Fruit fly (Drosophila melanogaster) whole organism, embryonic: Measurements from ENCODE around the gene CG9498.

Experiments used
- Abd-B ChIP-seq: fragments of 200-800 bp; sonication (Bioruptor generic); optimal IDR thresholded peaks from 2 replicates; lab custom pipeline; 2018; ENCODE audit warnings: missing biosample characterization, mild to moderate bottlenecking, missing genetic modification characterization, moderate library complexity
- Ada2b ChIP-seq: fragments of 200-800 bp; sonication (Bioruptor generic); IDR thresholded peaks from 2 replicates; pipeline ENCODE4 v1.3.6; 2022; ENCODE audit warnings: missing biosample characterization, missing genetic modification characterization
- Atf-2 ChIP-seq: fragments of 200-800 bp; sonication (Bioruptor generic); optimal IDR thresholded peaks from 2 replicates; lab custom pipeline; 2016; ENCODE audit warnings: missing biosample characterization, missing genetic modification characterization
- Awh ChIP-seq: fragments of 200-800 bp; sonication (Bioruptor generic); IDR thresholded peaks from 2 replicates; pipeline ENCODE4, ENCODE4 v1.3.6; 2022; ENCODE audit warnings: missing biosample characterization, missing genetic modification characterization
- CG1024 ChIP-seq: fragments of 200-800 bp; sonication (Bioruptor generic); IDR thresholded peaks from 2 replicates; pipeline ENCODE4 v1.3.6; 2022; ENCODE audit warnings: missing biosample characterization, missing genetic modification characterization
- CG17829 ChIP-seq: fragments of 200-800 bp; optimal IDR thresholded peaks from 2 replicates; lab custom pipeline; 2019; ENCODE audit warnings: missing biosample characterization, mild to moderate bottlenecking, missing genetic modification characterization, moderate library complexity
- CG17912 ChIP-seq: fragments of 200-800 bp; sonication (Bioruptor generic); optimal IDR thresholded peaks from 2 replicates; lab custom pipeline; 2018; ENCODE audit warnings: missing biosample characterization, mild to moderate bottlenecking, missing genetic modification characterization
- CG30431 ChIP-seq: fragments of 200-800 bp; sonication (Bioruptor generic); optimal IDR thresholded peaks from 2 replicates; lab custom pipeline; 2017; ENCODE audit warnings: missing biosample characterization, missing genetic modification characterization
- CG42726 ChIP-seq: fragments of 200-800 bp; sonication (Bioruptor generic); IDR thresholded peaks from 2 replicates; pipeline ENCODE4 v1.3.6; 2022; ENCODE audit warnings: missing biosample characterization, missing genetic modification characterization; ENCODE audit not compliant: partially characterized antibody
- CG4328 ChIP-seq: fragments of 200-800 bp; sonication (Bioruptor generic); optimal IDR thresholded peaks from 3 replicates; lab custom pipeline; 2017; ENCODE audit warnings: missing biosample characterization, missing genetic modification reagents, missing genetic modification characterization
- CG6254 ChIP-seq: fragments of 200-800 bp; sonication (Bioruptor generic); optimal IDR thresholded peaks from 3 replicates; lab custom pipeline; 2017; ENCODE audit warnings: mild to moderate bottlenecking, missing biosample characterization, missing genetic modification reagents, missing genetic modification characterization
- CG6654 ChIP-seq: fragments of 200-800 bp; sonication (Bioruptor generic); optimal IDR thresholded peaks from 2 replicates; lab custom pipeline; 2017; ENCODE audit warnings: missing biosample characterization, mild to moderate bottlenecking, missing genetic modification characterization
- CG6683 ChIP-seq: fragments of 200-800 bp; sonication (Bioruptor generic); optimal IDR thresholded peaks from 2 replicates; lab custom pipeline; 2017; ENCODE audit warnings: missing biosample characterization, mild to moderate bottlenecking, missing genetic modification characterization, missing genetic modification reagents
- CG7271 ChIP-seq: fragments of 200-800 bp; sonication (Bioruptor generic); optimal IDR thresholded peaks from 2 replicates; lab custom pipeline; 2018; ENCODE audit warnings: missing biosample characterization, mild to moderate bottlenecking, missing genetic modification characterization, moderate library complexity
- CG8359 ChIP-seq: fragments of 200-800 bp; sonication (Bioruptor generic); optimal IDR thresholded peaks from 2 replicates; lab custom pipeline; 2017; ENCODE audit warnings: missing biosample characterization, mild to moderate bottlenecking, missing genetic modification characterization, borderline replicate concordance
- CG8478 ChIP-seq: fragments of >200 bp; optimal IDR thresholded peaks from 2 replicates; lab custom pipeline; 2018
- CG8944 ChIP-seq: fragments of 200-800 bp; sonication (Bioruptor generic); optimal IDR thresholded peaks from 3 replicates; lab custom pipeline; 2016; ENCODE audit warnings: missing biosample characterization, missing genetic modification characterization
- CG9797 ChIP-seq: fragments of 200-800 bp; sonication (Bioruptor generic); optimal IDR thresholded peaks from 3 replicates; lab custom pipeline; 2018; ENCODE audit warnings: missing biosample characterization, mild to moderate bottlenecking, missing genetic modification characterization
- Elba2 ChIP-seq: fragments of 200-800 bp; sonication (Bioruptor generic); optimal IDR thresholded peaks from 3 replicates; lab custom pipeline; 2016; ENCODE audit warnings: missing biosample characterization, missing genetic modification characterization
- H15 ChIP-seq: fragments of 200-800 bp; sonication (Bioruptor generic); IDR thresholded peaks from 3 replicates; pipeline ENCODE4 v1.3.6; 2022; ENCODE audit warnings: missing biosample characterization, missing genetic modification characterization
- H2.0 ChIP-seq: fragments of 200-800 bp; sonication (Bioruptor generic); IDR thresholded peaks from 2 replicates; pipeline ENCODE4 v1.3.6; 2022; ENCODE audit warnings: missing biosample characterization, missing genetic modification characterization
- HLH3B ChIP-seq: fragments of 200-800 bp; sonication (Bioruptor generic); IDR thresholded peaks from 2 replicates; pipeline ENCODE4 v1.3.6; 2022; ENCODE audit warnings: missing biosample characterization, missing genetic modification characterization
- Hr39 ChIP-seq: fragments of >200 bp; optimal IDR thresholded peaks from 2 replicates; lab custom pipeline; 2017
- NC2α ChIP-seq: fragments of 200-800 bp; sonication (Bioruptor generic); optimal IDR thresholded peaks from 2 replicates; lab custom pipeline; 2016; ENCODE audit warnings: missing biosample characterization, missing genetic modification characterization
- NFAT ChIP-seq: fragments of 200-800 bp; sonication (Bioruptor generic); IDR thresholded peaks from 2 replicates; pipeline ENCODE4 v1.3.6; 2022; ENCODE audit warnings: missing biosample characterization, missing genetic modification characterization
- Poxn ChIP-seq: fragments of 200-800 bp; sonication (Bioruptor generic); IDR thresholded peaks from 2 replicates; pipeline ENCODE4 v1.3.6; 2022; ENCODE audit warnings: missing biosample characterization, missing genetic modification characterization
- Rfx ChIP-seq: fragments of 200-800 bp; sonication (Bioruptor generic); IDR thresholded peaks from 2 replicates; pipeline ENCODE4 v1.3.6; 2022; ENCODE audit warnings: missing biosample characterization, missing genetic modification characterization
- Taf1 ChIP-seq: fragments of 200-800 bp; sonication (Bioruptor generic); IDR thresholded peaks from 2 replicates; pipeline ENCODE4 v1.3.6; 2022; ENCODE audit warnings: missing biosample characterization, missing genetic modification characterization
- YL-1 ChIP-seq: fragments of 200-800 bp; sonication (Bioruptor generic); optimal IDR thresholded peaks from 3 replicates; lab custom pipeline; 2017; ENCODE audit warnings: missing biosample characterization, mild to moderate bottlenecking, missing genetic modification characterization
- al ChIP-seq: fragments of 200-800 bp; sonication (Bioruptor generic); IDR thresholded peaks from 2 replicates; pipeline ENCODE4 v1.3.6; 2022; ENCODE audit warnings: missing biosample characterization, missing genetic modification characterization
- amos ChIP-seq: fragments of 200-800 bp; sonication (Bioruptor generic); IDR thresholded peaks from 2 replicates; pipeline ENCODE4 v1.3.6; 2022; ENCODE audit warnings: missing biosample characterization, missing genetic modification characterization; ENCODE audit not compliant: partially characterized antibody
- bbx ChIP-seq: fragments of 200-800 bp; sonication (Bioruptor generic); IDR thresholded peaks from 2 replicates; pipeline ENCODE4 v1.3.6; 2022; ENCODE audit warnings: missing biosample characterization, missing genetic modification characterization; ENCODE audit not compliant: partially characterized antibody
- btn ChIP-seq: fragments of 200-800 bp; sonication (Bioruptor generic); optimal IDR thresholded peaks from 2 replicates; lab custom pipeline; 2016; ENCODE audit warnings: missing biosample characterization, missing genetic modification characterization
- chn ChIP-seq: fragments of 200-800 bp; sonication (Bioruptor generic); optimal IDR thresholded peaks from 2 replicates; lab custom pipeline; 2016; ENCODE audit warnings: missing biosample characterization, missing genetic modification characterization
- corto ChIP-seq: fragments of 200-800 bp; sonication (Bioruptor generic); optimal IDR thresholded peaks from 2 replicates; lab custom pipeline; 2016; ENCODE audit warnings: missing biosample characterization, mild to moderate bottlenecking, missing genetic modification characterization, moderate library complexity
- esg ChIP-seq: fragments of 200-800 bp; sonication (Bioruptor generic); conservative IDR thresholded peaks from 2 replicates; pipeline ENCODE4 v1.3.6; 2022; ENCODE audit warnings: missing biosample characterization, missing genetic modification characterization
- fu2 ChIP-seq: fragments of 200-800 bp; sonication (Bioruptor generic); optimal IDR thresholded peaks from 2 replicates; lab custom pipeline; 2016; ENCODE audit warnings: missing biosample characterization, missing genetic modification characterization
- gcm ChIP-seq: fragments of 200-800 bp; sonication (Bioruptor generic); optimal IDR thresholded peaks from 2 replicates; lab custom pipeline; 2019; ENCODE audit warnings: missing biosample characterization, mild to moderate bottlenecking, missing genetic modification characterization, moderate library complexity
- kay ChIP-seq: fragments of 200-800 bp; sonication (Bioruptor generic); optimal IDR thresholded peaks from 2 replicates; lab custom pipeline; 2016; ENCODE audit warnings: missing biosample characterization, missing genetic modification characterization
- lbe ChIP-seq: fragments of 200-800 bp; sonication (Bioruptor generic); optimal IDR thresholded peaks from 2 replicates; lab custom pipeline; 2016; ENCODE audit warnings: missing biosample characterization, mild to moderate bottlenecking, missing genetic modification characterization
- mam ChIP-seq: fragments of 200-800 bp; sonication (Bioruptor generic); optimal IDR thresholded peaks from 3 replicates; lab custom pipeline; 2016; ENCODE audit warnings: missing biosample characterization, missing genetic modification characterization
- odd ChIP-seq: fragments of 200-800 bp; sonication (Bioruptor generic); optimal IDR thresholded peaks from 2 replicates; lab custom pipeline; 2017; ENCODE audit warnings: missing biosample characterization, mild to moderate bottlenecking, missing genetic modification characterization
- phol ChIP-seq: fragments of 200-800 bp; sonication (Bioruptor generic); optimal IDR thresholded peaks from 3 replicates; lab custom pipeline; 2018; ENCODE audit warnings: missing biosample characterization, mild to moderate bottlenecking, missing genetic modification characterization, moderate library complexity
- prd ChIP-seq, 3 experiments: fragments of >200 bp in 2 of 3; fragments of 200-800 bp in 1 of 3; sonication (Bioruptor generic) in 1 of 3; optimal IDR thresholded peaks in 2 of 3; IDR thresholded peaks in 1 of 3; 2 replicates in 2 of 3; 3 replicates in 1 of 3; pipeline versions ENCODE4 v1.3.6 to Lab custom; 2017 to 2022; ENCODE audit warnings: missing biosample characterization in 1 of 3, missing genetic modification characterization in 1 of 3
- sens ChIP-seq: fragments of 200-800 bp; sonication (Bioruptor generic); peaks from one replicate; lab custom pipeline; 2016; ENCODE audit warnings: missing biosample characterization, missing genetic modification characterization
- sim ChIP-seq: fragments of 200-800 bp; sonication (Bioruptor generic); IDR thresholded peaks from 2 replicates; pipeline ENCODE4 v1.3.6; 2022; ENCODE audit warnings: missing biosample characterization, missing genetic modification characterization
- so ChIP-seq: fragments of 200-800 bp; sonication (Bioruptor generic); IDR thresholded peaks from 3 replicates; pipeline ENCODE4 v1.3.6; 2022; ENCODE audit warnings: missing biosample characterization, missing genetic modification characterization
- sqz ChIP-seq: fragments of 200-800 bp; sonication (Bioruptor generic); optimal IDR thresholded peaks from 3 replicates; lab custom pipeline; 2018; ENCODE audit warnings: missing biosample characterization, mild to moderate bottlenecking, missing genetic modification characterization
- ssp ChIP-seq: fragments of 200-800 bp; sonication (Bioruptor generic); IDR thresholded peaks from 2 replicates; pipeline ENCODE4 v1.3.6; 2022; ENCODE audit warnings: missing biosample characterization, missing genetic modification characterization
- yki ChIP-seq: fragments of >200 bp; optimal IDR thresholded peaks from 3 replicates; lab custom pipeline; 2018

CG9498 gene

DNA sequence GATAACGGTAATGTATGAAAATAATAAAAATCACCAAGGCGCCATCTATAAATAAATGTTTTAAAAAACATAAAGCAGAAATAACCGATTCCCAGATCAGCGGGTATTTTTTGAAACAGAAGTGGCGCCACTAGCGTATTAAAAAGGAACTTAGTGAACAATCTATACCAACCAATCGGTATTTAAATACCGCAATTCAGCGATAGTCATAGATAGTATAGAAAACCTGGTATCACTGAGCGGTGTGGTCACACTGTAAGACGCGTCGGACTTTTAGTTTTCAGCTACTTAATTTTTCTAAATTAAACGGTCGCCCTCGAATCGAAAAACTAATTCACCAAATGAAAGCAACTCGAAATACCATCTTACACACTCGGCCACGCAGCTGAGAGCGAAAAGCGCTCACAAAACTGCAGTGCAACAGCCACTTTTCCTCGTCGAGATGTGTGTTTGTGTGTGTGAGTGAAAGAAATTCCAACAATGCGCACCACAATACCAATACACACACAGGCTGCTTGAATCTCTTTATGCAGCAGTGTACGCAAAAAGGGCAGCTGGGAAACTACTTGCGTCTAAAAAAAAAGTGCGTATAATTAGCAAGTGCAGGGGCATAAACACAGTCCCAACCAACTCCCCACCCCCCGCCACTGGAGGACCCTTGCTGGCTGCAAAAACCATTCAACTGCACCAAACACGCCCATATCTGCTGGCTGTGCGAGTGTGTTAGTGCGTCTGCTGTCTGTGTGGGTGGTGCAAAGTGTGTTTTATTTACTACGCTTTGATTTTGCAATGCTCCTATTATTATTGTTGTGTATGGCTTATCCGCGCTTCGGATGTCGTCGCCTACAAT, 27.1 kb downstream of the CG9498 start, which contains the start of gene PDZ-GEF (continued):
- peak; percentile 82 for TF ChIP-seq CG17829 (tag; lab: Kevin White, UChicago)
- TF ChIP-seq Hr39, result no peak
- peak; percentile 42 for TF ChIP-seq H2.0 (GFP tag; lab: Robert Waterston, UW)
- no peak for TF ChIP-seq CG17912 (GFP tag; lab: Kevin White, UChicago)
- peak; percentile 95 for TF ChIP-seq CG9797
- TF ChIP-seq gcm (GFP tag; lab: Kevin White, UChicago), result peak; percentile 1
- peak; percentile 45 for TF ChIP-seq phol (tag; lab: Kevin White, UChicago)
- peak; percentile 69; the same call in 2 of the 3 replicates for TF ChIP-seq H15 (GFP tag; lab: Robert Waterston, UW)
- TF ChIP-seq Awh (GFP tag; lab: Robert Waterston, UW), result no peak
- peak; percentile 91 for TF ChIP-seq sens (GFP tag; lab: Kevin White, UChicago)
- 0 out of 2 replicates have a peak, but pooled peaks have one; percentile 17 for TF ChIP-seq HLH3B (GFP tag; lab: Robert Waterston, UW)
- TF ChIP-seq odd (GFP tag; lab: Kevin White, UChicago), result no peak
- TF ChIP-seq CG42726, result peak; percentile 51; the same call in 1 of the 2 replicates
- no peak for TF ChIP-seq al (GFP tag; lab: Robert Waterston, UW)
- TF ChIP-seq Abd-B, result no peak
- TF ChIP-seq CG6683, result no peak
- TF ChIP-seq NFAT (GFP tag; lab: Robert Waterston, UW), result peak; percentile 44; the same call in 1 of the 2 replicates
- TF ChIP-seq esg, result no peak
- TF ChIP-seq Taf1 (GFP tag; lab: Robert Waterston, UW), result no peak
- TF ChIP-seq chn (GFP tag; lab: Kevin White, UChicago), result peak; percentile 55
- no peak for TF ChIP-seq yki (lab: Kevin White, UChicago)
- peak; percentile 7 for TF ChIP-seq kay
- peak; percentile 49 for TF ChIP-seq CG8944
- peak; percentile 37 for TF ChIP-seq NC2α
- TF ChIP-seq prd (optimal IDR thresholded peaks at IDR 0.05; lab: Kevin White, UChicago), result no peak
- TF ChIP-seq prd (GFP tag; IDR thresholded peaks at IDR 0.05; lab: Robert Waterston, UW), result peak; percentile 60
- peak; percentile 63 for TF ChIP-seq ssp
- peak; percentile 30 for TF ChIP-seq btn (GFP tag; lab: Kevin White, UChicago)
- no peak for TF ChIP-seq CG4328 (GFP tag; lab: Kevin White, UChicago)
- TF ChIP-seq Ada2b (GFP tag; lab: Robert Waterston, UW), result no peak; the same call in 1 of the 2 replicates
- peak; percentile 71 for TF ChIP-seq YL-1 (GFP tag; lab: Kevin White, UChicago)
- peak; percentile 53; the same call in 1 of the 2 replicates for TF ChIP-seq bbx (GFP tag; lab: Robert Waterston, UW)
- TF ChIP-seq CG1024 (GFP tag; lab: Robert Waterston, UW), result 0 out of 2 replicates have a peak, but pooled peaks have one; percentile 21
- peak; percentile 97 for TF ChIP-seq CG8478 (lab: Kevin White, UChicago)
- TF ChIP-seq so (GFP tag; lab: Robert Waterston, UW), result 0 out of 3 replicates have a peak, but pooled peaks have one; percentile 41
- TF ChIP-seq corto (GFP tag; lab: Kevin White, UChicago), result no peak
- no peak for TF ChIP-seq fu2 (GFP tag; lab: Kevin White, UChicago)
- no peak for TF ChIP-seq CG8359 (GFP tag; lab: Kevin White, UChicago)
- TF ChIP-seq sqz, result no peak
- TF ChIP-seq Poxn (GFP tag; lab: Robert Waterston, UW), result no peak
- TF ChIP-seq CG30431 (GFP tag; lab: Kevin White, UChicago), result no peak
- peak; percentile 78 for TF ChIP-seq Rfx (GFP tag; lab: Robert Waterston, UW)
- no peak for TF ChIP-seq CG7271 (tag; lab: Kevin White, UChicago)
- no peak for TF ChIP-seq sim (GFP tag; lab: Robert Waterston, UW)
- no peak for TF ChIP-seq lbe
- peak; percentile 58 for TF ChIP-seq mam (GFP tag; lab: Kevin White, UChicago)
- peak; percentile 74 for TF ChIP-seq Elba2 (GFP tag; lab: Kevin White, UChicago)
- TF ChIP-seq amos (GFP tag; lab: Robert Waterston, UW), result peak; percentile 65
- TF ChIP-seq Atf-2 (GFP tag; lab: Kevin White, UChicago), result peak; percentile 46
- no peak for TF ChIP-seq CG6254 (GFP tag; lab: Kevin White, UChicago)
- no peak for TF ChIP-seq CG6654 (GFP tag; lab: Kevin White, UChicago)
